Fruit fly (Drosophila melanogaster) whole organism, wandering third instar larva: ENCODE measurements around the gene CG7907.

ENCODE experiments used
- Abd-B ChIP-seq: fragments of >200 bp; optimal IDR thresholded peaks from 2 replicates; lab custom pipeline; 2017; ENCODE audit warnings: missing biosample characterization, missing genetic modification characterization
- CG9705 ChIP-seq: fragments of 200-800 bp; sonication (Bioruptor generic); optimal IDR thresholded peaks from 2 replicates; lab custom pipeline; 2018; ENCODE audit warnings: missing biosample characterization, mild to moderate bottlenecking, missing genetic modification characterization
- CrebA ChIP-seq: fragments of 200-800 bp; sonication (Bioruptor generic); optimal IDR thresholded peaks from 2 replicates; lab custom pipeline; 2016; ENCODE audit warnings: missing biosample characterization, mild to moderate bottlenecking, missing genetic modification characterization, borderline replicate concordance
- Dfd ChIP-seq: fragments of >200 bp; optimal IDR thresholded peaks from 2 replicates; lab custom pipeline; 2017; ENCODE audit warnings: missing biosample characterization, missing genetic modification characterization
- HLH106 ChIP-seq: fragments of 200-800 bp; optimal IDR thresholded peaks from 3 replicates; lab custom pipeline; 2019; ENCODE audit warnings: missing biosample characterization, mild to moderate bottlenecking, missing genetic modification characterization, moderate library complexity
- Hnf4 ChIP-seq: fragments of 200-800 bp; sonication (Bioruptor generic); optimal IDR thresholded peaks from 2 replicates; lab custom pipeline; 2016; ENCODE audit warnings: missing biosample characterization, mild to moderate bottlenecking, missing genetic modification characterization
- Hr78 ChIP-seq: fragments of >200 bp; optimal IDR thresholded peaks from 2 replicates; lab custom pipeline; 2017; ENCODE audit warnings: missing biosample characterization, missing genetic modification characterization
- Hr83 ChIP-seq: fragments of 200-300 bp; sonication (Bioruptor generic); optimal IDR thresholded peaks from 2 replicates; lab custom pipeline; 2016; ENCODE audit warnings: missing biosample characterization, mild to moderate bottlenecking, missing genetic modification characterization, moderate library complexity; ENCODE audit not compliant: poor library complexity, severe bottlenecking
- Jra ChIP-seq: sonication (Bioruptor generic); optimal IDR thresholded peaks from 2 replicates; lab custom pipeline; 2016; ENCODE audit warnings: missing biosample characterization, missing genetic modification characterization
- Myc ChIP-seq: fragments of >200 bp; optimal IDR thresholded peaks from 2 replicates; lab custom pipeline; 2017
- N ChIP-seq: fragments of >200 bp; optimal IDR thresholded peaks from 2 replicates; lab custom pipeline; 2018; ENCODE audit warnings: missing biosample characterization, missing external identifiers, missing genetic modification characterization
- OdsH ChIP-seq: fragments of 200-800 bp; sonication (Bioruptor generic); optimal IDR thresholded peaks from 2 replicates; lab custom pipeline; 2016; ENCODE audit warnings: missing biosample characterization, mild to moderate bottlenecking, missing genetic modification characterization
- Rel ChIP-seq, 2 experiments: fragments of 200-800 bp; sonication (Bioruptor generic) in 1 of 2; optimal IDR thresholded peaks; 2 replicates in 1 of 2; 3 replicates in 1 of 2; lab custom pipeline; 2016 to 2019; ENCODE audit warnings: mild to moderate bottlenecking in 2 of 2, missing biosample characterization in 2 of 2, missing genetic modification characterization in 2 of 2, moderate library complexity in 1 of 2
- Sp1 ChIP-seq: fragments of 200-800 bp; sonication (Bioruptor generic); optimal IDR thresholded peaks from 3 replicates; lab custom pipeline; 2019; ENCODE audit warnings: missing biosample characterization, mild to moderate bottlenecking, missing genetic modification characterization, moderate library complexity
- br ChIP-seq: fragments of 200-800 bp; sonication (Bioruptor generic); optimal IDR thresholded peaks from 2 replicates; lab custom pipeline; 2016; ENCODE audit warnings: missing biosample characterization, missing genetic modification characterization
- brk ChIP-seq: fragments of 200-800 bp; sonication (Bioruptor generic); optimal IDR thresholded peaks from 2 replicates; lab custom pipeline; 2016; ENCODE audit warnings: missing biosample characterization, mild to moderate bottlenecking, missing genetic modification characterization
- dl ChIP-seq, 2 experiments: fragments of 175-275, 200-275 bp in 1 of 2; fragments of 200-275 bp in 1 of 2; sonication (Bioruptor generic); optimal IDR thresholded peaks; lab custom pipeline; 2018; ENCODE audit warnings: mild to moderate bottlenecking in 2 of 2, missing biosample characterization in 2 of 2, missing genetic modification characterization in 2 of 2, moderate library complexity in 2 of 2; ENCODE audit not compliant: partially characterized antibody in 2 of 2, insufficient read depth in 1 of 2
- dmrt93B ChIP-seq: fragments of 200-800 bp; sonication (Bioruptor generic); optimal IDR thresholded peaks from 2 replicates; lab custom pipeline; 2018; ENCODE audit warnings: missing biosample characterization, mild to moderate bottlenecking, missing genetic modification characterization
- dsf ChIP-seq: sonication (Bioruptor generic); optimal IDR thresholded peaks from 2 replicates; lab custom pipeline; 2016; ENCODE audit warnings: missing biosample characterization, missing genetic modification characterization, borderline replicate concordance
- ey ChIP-seq: fragments of 200-800 bp; sonication (Bioruptor generic); optimal IDR thresholded peaks from 2 replicates; lab custom pipeline; 2016; ENCODE audit warnings: missing biosample characterization, missing genetic modification characterization
- foxo ChIP-seq, 2 experiments: fragments of 200-800 bp; sonication (Bioruptor generic); optimal IDR thresholded peaks; 2 replicates in 1 of 2; 3 replicates in 1 of 2; lab custom pipeline; 2016 to 2017; ENCODE audit warnings: missing biosample characterization in 2 of 2, missing genetic modification characterization in 2 of 2
- fru ChIP-seq: fragments of 200-800 bp; sonication (Bioruptor generic); optimal IDR thresholded peaks from 3 replicates; lab custom pipeline; 2016; ENCODE audit warnings: missing biosample characterization, mild to moderate bottlenecking, missing genetic modification characterization
- h ChIP-seq: fragments of 200-800 bp; sonication (Bioruptor generic); optimal IDR thresholded peaks from 3 replicates; lab custom pipeline; 2016; ENCODE audit warnings: missing biosample characterization, mild to moderate bottlenecking, missing genetic modification characterization
- lola ChIP-seq: fragments of >200 bp; optimal IDR thresholded peaks from 2 replicates; lab custom pipeline; 2017; ENCODE audit warnings: missing biosample characterization, missing genetic modification characterization
- pan ChIP-seq: fragments of >200 bp; optimal IDR thresholded peaks from 2 replicates; lab custom pipeline; 2017
- psq ChIP-seq: fragments of 200-800 bp; sonication (Bioruptor generic); optimal IDR thresholded peaks from 3 replicates; lab custom pipeline; 2017; ENCODE audit warnings: missing biosample characterization, mild to moderate bottlenecking, missing genetic modification characterization, moderate library complexity
- rgr ChIP-seq: fragments of 200-800 bp; sonication (Bioruptor generic); optimal IDR thresholded peaks from 3 replicates; lab custom pipeline; 2016; ENCODE audit warnings: missing biosample characterization, mild to moderate bottlenecking, missing genetic modification characterization
- sage ChIP-seq: fragments of 200-800 bp; sonication (Bioruptor generic); optimal IDR thresholded peaks from 2 replicates; lab custom pipeline; 2016; ENCODE audit warnings: missing biosample characterization, mild to moderate bottlenecking, missing genetic modification characterization
- sv ChIP-seq: fragments of 200-800 bp; sonication (Bioruptor generic); optimal IDR thresholded peaks from 3 replicates; lab custom pipeline; 2016; ENCODE audit warnings: missing biosample characterization, missing genetic modification characterization
- tai ChIP-seq: sonication (Bioruptor generic); optimal IDR thresholded peaks from 2 replicates; lab custom pipeline; 2016; ENCODE audit warnings: missing biosample characterization, missing genetic modification characterization
- usp ChIP-seq: fragments of >200 bp; optimal IDR thresholded peaks from 2 replicates; lab custom pipeline; 2017; ENCODE audit warnings: missing biosample characterization, missing genetic modification characterization
- woc ChIP-seq: sonication (Bioruptor generic); optimal IDR thresholded peaks from 2 replicates; lab custom pipeline; 2016; ENCODE audit warnings: missing biosample characterization, mild to moderate bottlenecking, missing genetic modification characterization

The CG7907 gene

DNA sequence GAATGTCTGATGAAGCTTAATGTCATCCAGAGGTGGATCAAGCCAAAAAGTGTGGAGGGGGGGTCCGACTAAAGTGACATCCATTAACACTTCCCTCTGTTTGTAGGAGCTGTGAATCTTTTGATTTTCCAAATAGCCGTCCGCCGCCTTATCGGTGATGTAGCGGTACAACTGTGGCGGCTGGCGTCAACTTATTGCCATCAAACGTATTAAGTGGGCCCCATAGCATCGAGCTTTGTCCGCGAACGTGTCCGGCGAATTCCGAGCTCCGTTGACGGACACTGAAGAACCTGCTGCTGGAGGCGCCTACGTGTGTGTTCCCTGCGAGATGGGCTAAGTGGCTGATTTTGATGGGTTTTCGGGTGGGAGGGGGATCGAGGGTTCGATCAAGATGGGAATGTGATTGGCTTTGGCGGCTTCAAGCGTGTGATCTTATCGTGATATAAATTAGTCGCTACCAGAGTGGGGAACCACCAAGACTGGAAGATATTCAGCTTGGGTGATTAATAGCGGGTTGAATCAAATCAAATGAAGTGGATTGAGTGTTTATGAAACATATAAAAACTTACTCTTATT is 34.1 kb downstream of the CG7907 start:
- TF ChIP-seq psq = no peak
- no peak for TF ChIP-seq foxo (GFP tag; optimal IDR thresholded peaks at IDR 0.05; lab: Kevin White, UChicago)
- TF ChIP-seq usp (GFP tag; lab: Kevin White, UChicago) = no peak
- TF ChIP-seq dmrt93B (GFP tag; lab: Kevin White, UChicago) = no peak
- no peak for TF ChIP-seq woc
- no peak for TF ChIP-seq sv
- no peak for TF ChIP-seq fru (GFP tag; lab: Kevin White, UChicago)
- no peak for TF ChIP-seq CG9705 (GFP tag; lab: Kevin White, UChicago)
- no peak for TF ChIP-seq rgr (GFP tag; lab: Kevin White, UChicago)
- no peak for TF ChIP-seq Jra (GFP tag; lab: Kevin White, UChicago)
- TF ChIP-seq HLH106 (tag; lab: Kevin White, UChicago) = no peak
- no peak for TF ChIP-seq Myc (lab: Kevin White, UChicago)
- TF ChIP-seq Hr83 (GFP tag; lab: Kevin White, UChicago) = no peak
- no peak for TF ChIP-seq dl (GFP tag; optimal IDR thresholded peaks at IDR 0.05; lab: Kevin White, UChicago; ENCODE audit: insufficient read depth in 1 of 2, partially characterized antibody in 2 of 2)
- TF ChIP-seq pan (lab: Kevin White, UChicago) = no peak

DNA sequence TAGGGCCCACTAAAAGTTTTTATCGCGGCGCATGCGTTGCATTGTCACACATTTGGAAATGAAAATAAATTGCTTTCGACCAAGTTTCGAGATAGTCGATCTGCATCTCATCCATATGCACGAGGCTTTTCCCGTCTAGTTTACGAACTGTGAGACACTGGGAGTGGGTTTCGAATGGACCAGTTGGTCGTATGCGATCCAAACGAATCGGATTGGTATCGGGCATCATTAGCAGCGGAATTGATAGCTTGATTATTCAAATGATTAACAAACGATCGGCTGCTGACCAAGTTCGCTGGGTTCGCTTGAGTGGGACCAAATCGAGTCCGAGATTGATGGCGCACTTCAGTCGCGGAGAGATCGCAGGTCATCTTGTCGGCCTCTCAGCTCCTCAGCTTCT is 36.6 kb downstream of the CG7907 start:
- TF ChIP-seq pan (lab: Kevin White, UChicago) (no peak), tai (GFP tag; lab: Kevin White, UChicago) (no peak), sv (no peak), ey (GFP tag; lab: Kevin White, UChicago) (no peak), HLH106 (tag; lab: Kevin White, UChicago) (no peak), lola (GFP tag; lab: Kevin White, UChicago) (no peak), N (no peak), Hnf4 (GFP tag; lab: Kevin White, UChicago) (no peak), h (GFP tag; lab: Kevin White, UChicago) (no peak), brk (GFP tag; lab: Kevin White, UChicago) (no peak), dsf (GFP tag; lab: Kevin White, UChicago) (no peak), psq (no peak), Rel (GFP tag; optimal IDR thresholded peaks at IDR 0.05; lab: Kevin White, UChicago) (no peak), Rel (tag; optimal IDR thresholded peaks at IDR 0.05; lab: Kevin White, UChicago) (no peak), fru (GFP tag; lab: Kevin White, UChicago) (no peak), woc (no peak), usp (GFP tag; lab: Kevin White, UChicago) (no peak), br (no peak), dmrt93B (GFP tag; lab: Kevin White, UChicago) (no peak), CrebA (GFP tag; lab: Kevin White, UChicago) (no peak), Abd-B (GFP tag; lab: Kevin White, UChicago) (no peak)

DNA sequence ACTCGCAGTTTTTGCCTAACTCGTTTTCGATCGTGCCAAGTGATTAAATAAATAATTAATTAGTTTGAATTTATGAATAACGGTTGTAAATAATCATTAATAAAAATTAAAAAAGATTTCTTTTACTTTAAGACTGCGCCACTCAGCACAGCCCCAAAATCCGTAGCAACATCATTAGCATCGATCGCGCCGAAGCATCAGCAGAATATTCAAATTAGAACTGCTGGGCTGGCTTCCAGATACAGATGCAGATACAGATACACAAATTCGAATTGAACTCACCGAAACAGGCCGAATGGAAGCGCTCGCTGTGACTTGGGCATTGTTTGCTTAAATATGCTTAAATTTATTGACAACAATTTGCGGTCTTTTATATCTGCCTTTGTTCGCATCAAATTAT is 37.2 kb downstream of the CG7907 start:
- TF ChIP-seq sage (GFP tag; lab: Kevin White, UChicago) = no peak
- no peak for TF ChIP-seq N
- TF ChIP-seq h (GFP tag; lab: Kevin White, UChicago) = no peak
- TF ChIP-seq OdsH (GFP tag; lab: Kevin White, UChicago) = no peak
- TF ChIP-seq usp (GFP tag; lab: Kevin White, UChicago) = no peak
- TF ChIP-seq Sp1 (GFP tag; lab: Kevin White, UChicago) = no peak
- TF ChIP-seq Abd-B (GFP tag; lab: Kevin White, UChicago) = no peak
- no peak for TF ChIP-seq Myc (lab: Kevin White, UChicago)
- TF ChIP-seq Hr83 (GFP tag; lab: Kevin White, UChicago) = no peak
- TF ChIP-seq lola (GFP tag; lab: Kevin White, UChicago) = no peak

DNA sequence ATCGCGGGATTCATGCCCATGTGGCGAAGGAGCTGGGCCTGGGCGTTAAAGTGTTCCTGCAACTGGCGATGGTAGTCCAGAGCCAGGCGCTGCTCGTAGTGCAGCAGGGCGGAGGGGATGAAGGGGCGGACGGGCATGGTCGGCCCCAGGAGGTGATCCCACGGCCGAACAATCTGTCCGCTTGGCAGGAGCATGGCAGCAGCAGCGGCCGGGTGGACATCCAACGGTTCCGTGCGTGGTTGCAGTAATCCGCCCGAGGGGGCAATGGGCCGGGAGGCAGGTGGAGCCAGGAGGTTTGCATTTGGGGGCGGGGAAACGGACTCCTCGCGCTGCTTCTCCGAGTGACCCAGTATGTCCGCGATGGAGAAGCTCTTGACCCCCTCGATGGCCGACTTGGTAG is 41.8 kb downstream of the CG7907 start:
- TF ChIP-seq Abd-B (GFP tag; lab: Kevin White, UChicago) (no peak), Hr78 (no peak), Dfd (peak; percentile 91)
- TF ChIP-seq, all 38 proteins: peak for 1
